Worm (Caenorhabditis elegans) whole organism, L2 larva: ENCODE results near the gene rpn-9.

Source experiments
- C34F6.9 ChIP-seq: fragments of 150-350 bp; optimal IDR thresholded peaks from 2 replicates; lab custom pipeline; 2014; ENCODE audit warnings: missing biosample characterization, missing genetic modification characterization
- F13H6.1 ChIP-seq: sonication (generic microtip); optimal IDR thresholded peaks from 2 replicates; lab custom pipeline; 2016; ENCODE audit warnings: missing genetic modification characterization, missing compliant biosample characterization
- ZK546.5 ChIP-seq: sonication (generic microtip); optimal IDR thresholded peaks from 2 replicates; lab custom pipeline; 2017; ENCODE audit warnings: missing biosample characterization, missing genetic modification characterization
- blmp-1 ChIP-seq: sonication (generic microtip); optimal IDR thresholded peaks from 2 replicates; lab custom pipeline; 2017; ENCODE audit warnings: missing genetic modification characterization, mild to moderate bottlenecking, missing compliant biosample characterization, antibody characterized with exemption, moderate library complexity; ENCODE audit not compliant: insufficient read depth
- ceh-16 ChIP-seq: fragments of 150-350 bp; optimal IDR thresholded peaks from 2 replicates; lab custom pipeline; 2014; ENCODE audit warnings: missing biosample characterization, missing genetic modification characterization
- crh-2 ChIP-seq: sonication (generic microtip); optimal IDR thresholded peaks from 2 replicates; lab custom pipeline; 2017; ENCODE audit warnings: missing biosample characterization, missing genetic modification characterization
- elt-1 ChIP-seq: fragments of 150-350 bp; optimal IDR thresholded peaks from 2 replicates; lab custom pipeline; 2014; ENCODE audit warnings: missing biosample characterization, missing genetic modification characterization
- elt-3 ChIP-seq: sonication (generic microtip); optimal IDR thresholded peaks from 2 replicates; lab custom pipeline; 2017; ENCODE audit warnings: missing biosample characterization, missing genetic modification characterization
- fos-1 ChIP-seq: fragments of 150-350 bp; optimal IDR thresholded peaks from 2 replicates; lab custom pipeline; 2014; ENCODE audit warnings: missing biosample characterization, missing genetic modification characterization
- gmeb-1 ChIP-seq: fragments of 150-350 bp; optimal IDR thresholded peaks from 2 replicates; lab custom pipeline; 2014; ENCODE audit warnings: missing biosample characterization, missing genetic modification characterization
- lin-11 ChIP-seq: fragments of 150-350 bp; sonication (generic microtip); optimal IDR thresholded peaks from 2 replicates; lab custom pipeline; 2014; ENCODE audit warnings: missing biosample characterization, missing genetic modification characterization, inconsistent platforms, mixed read lengths
- lin-13 ChIP-seq: fragments of 150-350 bp; optimal IDR thresholded peaks from 2 replicates; lab custom pipeline; 2014; ENCODE audit warnings: missing biosample characterization, missing genetic modification reagents, missing genetic modification characterization
- lin-39 ChIP-seq: fragments of 150-350 bp; optimal IDR thresholded peaks from 2 replicates; lab custom pipeline; 2014; ENCODE audit warnings: missing biosample characterization, missing genetic modification reagents, missing genetic modification characterization
- lsy-2 ChIP-seq, 2 experiments: fragments of 150-350 bp in 1 of 2; sonication (generic microtip) in 1 of 2; optimal IDR thresholded peaks; 2 replicates each; lab custom pipeline; 2014 to 2017; ENCODE audit warnings: missing biosample characterization in 2 of 2, missing genetic modification characterization in 2 of 2
- mab-5 ChIP-seq: fragments of 150-350 bp; optimal IDR thresholded peaks from 2 replicates; lab custom pipeline; 2014; ENCODE audit warnings: missing biosample characterization, missing genetic modification characterization
- mbf-1 ChIP-seq: sonication (generic microtip); optimal IDR thresholded peaks from 2 replicates; lab custom pipeline; 2017; ENCODE audit warnings: missing biosample characterization, missing genetic modification characterization
- mdl-1 ChIP-seq, 2 experiments: fragments of 150-350 bp in 1 of 2; sonication (generic microtip) in 1 of 2; optimal IDR thresholded peaks; 2 replicates each; lab custom pipeline; 2017; ENCODE audit warnings: missing biosample characterization in 2 of 2, missing genetic modification characterization in 2 of 2
- nhr-10 ChIP-seq: sonication (generic microtip); optimal IDR thresholded peaks from 2 replicates; lab custom pipeline; 2017; ENCODE audit warnings: missing biosample characterization, missing genetic modification characterization
- nhr-11 ChIP-seq: fragments of 150-350 bp; optimal IDR thresholded peaks from 2 replicates; lab custom pipeline; 2014; ENCODE audit warnings: missing biosample characterization, missing genetic modification characterization
- nhr-129 ChIP-seq: fragments of 150-350 bp; optimal IDR thresholded peaks from 2 replicates; lab custom pipeline; 2014; ENCODE audit warnings: missing biosample characterization, missing genetic modification characterization
- nhr-21 ChIP-seq: fragments of 150-350 bp; optimal IDR thresholded peaks from 2 replicates; lab custom pipeline; 2014; ENCODE audit warnings: missing biosample characterization, missing genetic modification characterization
- nhr-25 ChIP-seq: fragments of 150-350 bp; sonication (generic microtip); optimal IDR thresholded peaks from 3 replicates; lab custom pipeline; 2014; ENCODE audit warnings: missing biosample characterization, missing genetic modification characterization
- nhr-6 ChIP-seq: fragments of 150-350 bp; optimal IDR thresholded peaks from 2 replicates; lab custom pipeline; 2014; ENCODE audit warnings: missing biosample characterization, missing genetic modification characterization
- nhr-77 ChIP-seq: fragments of 150-350 bp; optimal IDR thresholded peaks from 2 replicates; lab custom pipeline; 2014; ENCODE audit warnings: missing biosample characterization, missing genetic modification characterization
- sem-4 ChIP-seq: fragments of 150-350 bp; optimal IDR thresholded peaks from 2 replicates; lab custom pipeline; 2014; ENCODE audit warnings: missing biosample characterization, missing genetic modification reagents, missing genetic modification characterization
- skn-1 ChIP-seq: sonication (generic microtip); optimal IDR thresholded peaks from 2 replicates; lab custom pipeline; 2017; ENCODE audit warnings: missing biosample characterization, missing genetic modification characterization
- sma-3 ChIP-seq: sonication (generic microtip); optimal IDR thresholded peaks from 2 replicates; lab custom pipeline; 2016; ENCODE audit warnings: missing genetic modification reagents, missing genetic modification characterization, missing compliant biosample characterization
- sma-9 ChIP-seq, 2 experiments: fragments of 150-350 bp in 1 of 2; sonication (generic microtip) in 1 of 2; optimal IDR thresholded peaks; 2 replicates each; lab custom pipeline; 2014 to 2016; ENCODE audit warnings: missing genetic modification characterization in 2 of 2, mild to moderate bottlenecking in 1 of 2, missing biosample characterization in 1 of 2, missing compliant biosample characterization in 1 of 2, missing genetic modification reagents in 1 of 2, moderate library complexity in 1 of 2
- snpc-4 ChIP-seq: fragments of 150-350 bp; optimal IDR thresholded peaks from 2 replicates; lab custom pipeline; 2014; ENCODE audit warnings: missing biosample characterization, missing genetic modification characterization
- unc-39 ChIP-seq: fragments of 150-350 bp; optimal IDR thresholded peaks from 2 replicates; lab custom pipeline; 2014; ENCODE audit warnings: missing biosample characterization, missing genetic modification characterization
- unc-55 ChIP-seq: fragments of 150-350 bp; sonication (generic microtip); optimal IDR thresholded peaks from 3 replicates; lab custom pipeline; 2014; ENCODE audit warnings: missing biosample characterization, missing genetic modification reagents, missing genetic modification characterization
- unc-62 ChIP-seq: fragments of 150-350 bp; optimal IDR thresholded peaks from 2 replicates; lab custom pipeline; 2014; ENCODE audit warnings: missing biosample characterization, missing genetic modification reagents, missing genetic modification characterization
- ztf-11 ChIP-seq: sonication (generic microtip); optimal IDR thresholded peaks from 2 replicates; lab custom pipeline; 2017; ENCODE audit warnings: missing biosample characterization, missing genetic modification characterization
- ztf-4 ChIP-seq: fragments of 150-350 bp; optimal IDR thresholded peaks from 2 replicates; lab custom pipeline; 2014; ENCODE audit warnings: missing biosample characterization, missing genetic modification characterization

The rpn-9 gene

DNA sequence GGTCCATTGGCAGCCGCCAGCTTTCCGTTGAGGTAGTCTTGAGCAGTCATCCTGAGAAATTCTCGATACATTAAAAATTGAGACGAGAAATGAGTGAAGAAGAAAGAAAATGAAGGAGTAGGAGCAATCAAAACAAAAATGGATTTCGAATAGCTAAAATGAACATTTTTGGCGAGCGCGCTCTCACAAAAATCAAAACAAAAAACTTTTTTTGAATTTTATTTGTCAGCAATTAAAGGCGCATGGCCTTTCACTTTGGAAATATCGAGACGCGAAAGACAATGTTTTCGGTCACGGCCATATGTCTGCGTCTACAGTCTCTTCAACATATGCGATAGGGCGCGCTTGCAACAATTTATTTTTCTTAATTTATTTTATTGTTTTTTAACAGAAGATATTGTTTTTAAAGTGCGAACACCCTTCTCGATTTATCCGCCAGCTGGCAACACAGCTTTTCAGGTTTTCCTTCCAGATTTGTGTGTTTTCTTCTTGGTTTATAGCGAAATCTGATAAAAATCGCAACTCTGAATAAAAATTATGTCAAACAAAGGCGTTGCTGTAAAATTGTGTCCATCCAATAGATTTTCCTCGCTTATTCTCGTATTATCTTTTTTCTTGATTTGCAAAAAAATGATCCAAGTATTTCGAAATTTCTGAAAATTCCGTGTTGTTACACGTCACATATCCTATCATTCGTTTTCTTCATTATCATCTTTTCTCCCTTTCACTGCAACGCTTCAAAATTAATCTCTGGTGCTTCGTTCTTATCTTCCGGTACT is at the start of gene rpn-9, which contains the start of gene T06D8.9:
TSS of gene rpn-9 (minus strand) at position 51 of the 779 bp plus-strand sequence.
TSS of gene T06D8.9 (plus strand) at position 729 of the 779 bp plus-strand sequence.
- TF ChIP-seq C34F6.9 (peak; percentile 95), fos-1 (tag; lab: Kevin White, UChicago) (peak; percentile 31), crh-2 (tag; lab: Kevin White, UChicago) (peak; percentile 89), F13H6.1 (peak; percentile 69), lin-11 (tag; lab: Kevin White, UChicago) (peak; percentile 45), mab-5 (tag; lab: Kevin White, UChicago) (peak; percentile 70), elt-3 (tag; lab: Kevin White, UChicago) (no peak), mdl-1 (tag; optimal IDR thresholded peaks at IDR 0.05; lab: Kevin White, UChicago) (peak in 1 of 2 experiments; percentile 38), nhr-21 (tag; lab: Kevin White, UChicago) (peak; percentile 65), lin-13 (peak; percentile 85), unc-55 (GFP tag; lab: Kevin White, UChicago) (peak; percentile 97), mbf-1 (no peak), skn-1 (tag; lab: Kevin White, UChicago) (peak; percentile 57), sma-3 (GFP tag; lab: Kevin White, UChicago) (peak; percentile 67), blmp-1 (peak; percentile 53), nhr-77 (tag; lab: Kevin White, UChicago) (no peak), lsy-2 (tag; optimal IDR thresholded peaks at IDR 0.05; lab: Kevin White, UChicago) (peak; percentile 69 to 92), ztf-11 (tag; lab: Kevin White, UChicago) (no peak), nhr-129 (tag; lab: Kevin White, UChicago) (peak; percentile 83), snpc-4 (tag; lab: Kevin White, UChicago) (peak; percentile 86), sma-9 (GFP tag; optimal IDR thresholded peaks at IDR 0.05; lab: Kevin White, UChicago) (peak; percentile 66), sma-9 (tag; optimal IDR thresholded peaks at IDR 0.05; lab: Kevin White, UChicago) (no peak), nhr-10 (tag; lab: Kevin White, UChicago) (no peak), gmeb-1 (tag; lab: Kevin White, UChicago) (peak; percentile 82), ceh-16 (tag; lab: Kevin White, UChicago) (no peak), nhr-25 (peak; percentile 71)

DNA sequence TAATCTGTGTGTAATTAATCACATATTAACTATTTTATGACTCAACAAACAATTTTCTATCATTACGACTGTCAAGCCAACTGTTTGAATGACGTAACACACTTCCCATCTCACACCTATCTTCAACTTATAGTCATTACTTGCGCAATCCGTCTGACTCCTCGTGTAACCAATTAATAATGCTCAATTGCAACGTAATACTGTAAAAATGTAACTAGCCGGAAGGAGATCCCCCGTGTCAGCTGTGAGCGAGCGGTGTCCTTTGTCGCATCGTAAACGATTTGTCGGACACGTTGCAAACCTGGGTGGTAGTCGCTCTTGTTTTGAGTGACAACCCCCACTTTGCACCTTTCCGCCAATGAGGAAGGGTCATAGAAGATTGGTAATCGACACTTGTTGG is 49.4 kb upstream of the rpn-9 start:
- no peak for TF ChIP-seq lin-39 (tag; lab: Kevin White, UChicago)
- TF ChIP-seq sem-4 (tag; lab: Kevin White, UChicago): no peak
- no peak for TF ChIP-seq ceh-16 (tag; lab: Kevin White, UChicago)
- no peak for TF ChIP-seq elt-1 (tag; lab: Kevin White, UChicago)
- no peak for TF ChIP-seq nhr-25
- no peak for TF ChIP-seq nhr-10 (tag; lab: Kevin White, UChicago)
- TF ChIP-seq unc-39 (tag; lab: Kevin White, UChicago): no peak
- TF ChIP-seq sma-9 (GFP tag; optimal IDR thresholded peaks at IDR 0.05; lab: Kevin White, UChicago): no peak
- TF ChIP-seq sma-9 (tag; optimal IDR thresholded peaks at IDR 0.05; lab: Kevin White, UChicago): no peak
- TF ChIP-seq nhr-77 (tag; lab: Kevin White, UChicago): no peak
- TF ChIP-seq unc-62 (GFP tag; lab: Kevin White, UChicago): no peak
- TF ChIP-seq nhr-129 (tag; lab: Kevin White, UChicago): no peak
- TF ChIP-seq sma-3 (GFP tag; lab: Kevin White, UChicago): no peak
- no peak for TF ChIP-seq ztf-4 (tag; lab: Kevin White, UChicago)
- no peak for TF ChIP-seq mab-5 (tag; lab: Kevin White, UChicago)
- TF ChIP-seq fos-1 (tag; lab: Kevin White, UChicago): no peak
- TF ChIP-seq nhr-6: no peak
- TF ChIP-seq unc-55 (GFP tag; lab: Kevin White, UChicago): no peak

DNA sequence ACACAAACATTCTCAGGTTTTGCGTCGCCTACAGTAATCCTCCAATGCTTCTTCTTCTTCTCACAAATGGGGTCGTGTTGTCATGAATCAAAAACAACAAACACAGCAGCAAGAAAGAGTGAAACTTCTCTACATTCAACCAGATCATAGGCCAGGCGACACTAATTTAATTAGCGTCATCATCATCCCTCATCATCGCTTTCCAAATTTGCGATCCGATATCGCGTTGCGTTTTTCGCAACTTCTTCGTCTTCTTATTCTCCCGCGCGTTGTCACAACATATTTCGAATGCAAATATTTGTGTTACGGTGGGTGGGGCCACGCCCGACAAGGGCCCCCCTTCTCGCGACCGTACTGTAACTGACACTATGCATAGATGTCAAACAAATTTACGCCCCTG is 47.7 kb upstream of the rpn-9 start:
- TF ChIP-seq ZK546.5 (no peak), gmeb-1 (tag; lab: Kevin White, UChicago) (no peak), nhr-11 (tag; lab: Kevin White, UChicago) (no peak), nhr-77 (tag; lab: Kevin White, UChicago) (no peak), snpc-4 (tag; lab: Kevin White, UChicago) (no peak), ztf-4 (tag; lab: Kevin White, UChicago) (no peak)
